Worm (Caenorhabditis elegans) whole organism, mixed stage, embryonic: ENCODE results near the gene fipr-13.

Source experiments
- bed-3 ChIP-seq: fragments of 200-800 bp; sonication (Bioruptor generic); optimal IDR thresholded peaks from 3 replicates; lab custom pipeline; 2018; ENCODE audit warnings: mild to moderate bottlenecking, missing genetic modification characterization, moderate library complexity, missing compliant biosample characterization
- cnd-1 ChIP-seq: fragments of 200-800 bp; sonication (Bioruptor generic); optimal IDR thresholded peaks from 2 replicates; lab custom pipeline; 2018; ENCODE audit warnings: mild to moderate bottlenecking, missing genetic modification characterization, missing compliant biosample characterization
- elt-1 ChIP-seq: sonication (generic microtip); optimal IDR thresholded peaks from 2 replicates; lab custom pipeline; 2017; ENCODE audit warnings: missing genetic modification characterization, mild to moderate bottlenecking, missing compliant biosample characterization, antibody characterized with exemption, moderate library complexity, borderline replicate concordance; ENCODE audit not compliant: insufficient read depth
- lin-13 ChIP-seq: fragments of 150-350 bp; optimal IDR thresholded peaks from 2 replicates; lab custom pipeline; 2014; ENCODE audit warnings: missing biosample characterization, missing genetic modification characterization
- lsy-2 ChIP-seq: fragments of 150-350 bp; optimal IDR thresholded peaks from 2 replicates; lab custom pipeline; 2014; ENCODE audit warnings: missing biosample characterization, missing genetic modification characterization
- nhr-237 ChIP-seq: fragments of 150-350 bp; optimal IDR thresholded peaks from 2 replicates; lab custom pipeline; 2014; ENCODE audit warnings: missing biosample characterization, missing genetic modification characterization
- nhr-28 ChIP-seq: fragments of 150-350 bp; optimal IDR thresholded peaks from 2 replicates; lab custom pipeline; 2014; ENCODE audit warnings: missing biosample characterization, missing genetic modification characterization
- pha-4 ChIP-seq: fragments of 150-350 bp; optimal IDR thresholded peaks from 2 replicates; lab custom pipeline; 2018; ENCODE audit warnings: missing biosample characterization, missing genetic modification reagents, missing genetic modification characterization
- unc-39 ChIP-seq: fragments of 150-350 bp; optimal IDR thresholded peaks from 2 replicates; lab custom pipeline; 2014; ENCODE audit warnings: missing biosample characterization, missing genetic modification characterization
- unc-62 ChIP-seq: fragments of 150-350 bp; optimal IDR thresholded peaks from 2 replicates; lab custom pipeline; 2014; ENCODE audit warnings: missing biosample characterization, missing genetic modification reagents, missing genetic modification characterization

DNA sequence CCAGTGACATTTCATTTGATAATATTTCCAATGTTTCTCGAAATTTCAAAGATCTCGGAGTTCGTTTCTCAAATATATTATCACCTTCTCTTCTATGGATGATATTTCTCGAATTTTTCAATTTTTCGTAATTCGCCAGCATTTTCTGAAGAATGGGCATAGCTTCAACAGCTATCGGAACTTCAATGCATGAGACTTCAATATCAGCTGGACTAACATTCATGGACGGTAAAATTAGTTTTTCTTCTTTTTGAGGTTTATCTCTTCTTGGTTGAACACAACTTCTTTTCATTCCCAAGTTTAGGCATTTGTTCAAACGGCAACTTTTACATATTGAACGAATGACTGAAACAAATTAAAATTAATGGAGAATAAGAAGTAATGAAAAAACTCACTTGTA, 16.6 kb downstream of the fipr-13 start:
- TF ChIP-seq pha-4 (tag; lab: Kevin White, UChicago) (no peak), nhr-237 (tag; lab: Kevin White, UChicago) (no peak), nhr-28 (tag; lab: Kevin White, UChicago) (no peak), lin-13 (tag; lab: Kevin White, UChicago) (no peak), elt-1 (tag; lab: Kevin White, UChicago) (no peak), cnd-1 (no peak), lsy-2 (tag; lab: Kevin White, UChicago) (no peak), bed-3 (GFP tag; lab: Kevin White, UChicago) (no peak), unc-39 (tag; lab: Kevin White, UChicago) (no peak), unc-62 (GFP tag; lab: Kevin White, UChicago) (no peak)
